Worm (Caenorhabditis elegans) whole organism, young adult: ENCODE results near the gene wbp-11.

Experiments
- B0019.2 ChIP-seq: fragments of 200-800 bp; sonication (Bioruptor generic); conservative IDR thresholded peaks from 2 replicates; pipeline ENCODE4 v1.3.6; 2022; ENCODE audit warnings: missing genetic modification reagents, missing genetic modification characterization, missing compliant biosample characterization
- C06A6.2 ChIP-seq: fragments of 200-800 bp; sonication (Bioruptor generic); conservative IDR thresholded peaks from 2 replicates; pipeline ENCODE4 v1.3.6; 2022; ENCODE audit warnings: missing genetic modification characterization, missing compliant biosample characterization
- F22D6.2 ChIP-seq: sonication (generic microtip); optimal IDR thresholded peaks from 2 replicates; lab custom pipeline; 2016; ENCODE audit warnings: mild to moderate bottlenecking, missing genetic modification characterization, missing compliant biosample characterization
- F23B12.7 ChIP-seq: sonication (generic microtip); optimal IDR thresholded peaks from 2 replicates; lab custom pipeline; 2017; ENCODE audit warnings: missing genetic modification characterization, mild to moderate bottlenecking, missing compliant biosample characterization, antibody characterized with exemption, moderate library complexity; ENCODE audit not compliant: insufficient read depth
- F33H1.4 ChIP-seq: fragments of 200-800 bp; sonication (Bioruptor generic); IDR thresholded peaks from 2 replicates; pipeline ENCODE4 v1.3.6; 2022; ENCODE audit warnings: missing genetic modification reagents, missing genetic modification characterization, missing compliant biosample characterization
- F39B2.1 ChIP-seq: fragments of 200-800 bp; sonication (Bioruptor generic); IDR thresholded peaks from 2 replicates; pipeline ENCODE4 v1.3.6; 2022; ENCODE audit warnings: missing genetic modification reagents, missing genetic modification characterization, missing compliant biosample characterization
- F52B5.7 ChIP-seq: sonication (generic microtip); optimal IDR thresholded peaks from 2 replicates; lab custom pipeline; 2016; ENCODE audit warnings: mild to moderate bottlenecking, missing genetic modification characterization, missing compliant biosample characterization
- F57C9.4 ChIP-seq: sonication (generic microtip); optimal IDR thresholded peaks from 2 replicates; lab custom pipeline; 2017; ENCODE audit warnings: mild to moderate bottlenecking, missing genetic modification characterization, missing compliant biosample characterization
- K12H6.12 ChIP-seq: fragments of 200-800 bp; sonication (Bioruptor generic); optimal IDR thresholded peaks from 2 replicates; lab custom pipeline; 2018; ENCODE audit warnings: mild to moderate bottlenecking, missing genetic modification characterization, missing compliant biosample characterization
- Y53F4B.3 ChIP-seq: fragments of 200-800 bp; sonication (Bioruptor generic); IDR thresholded peaks from 2 replicates; pipeline ENCODE4 v1.3.6; 2022; ENCODE audit warnings: missing genetic modification reagents, missing genetic modification characterization, missing compliant biosample characterization
- Y95B8A.8 ChIP-seq: fragments of 200-800 bp; sonication (Bioruptor generic); IDR thresholded peaks from 2 replicates; pipeline ENCODE4 v1.3.6; 2022; ENCODE audit warnings: missing genetic modification reagents, missing genetic modification characterization, missing compliant biosample characterization
- aptf-2 ChIP-seq: fragments of 200-800 bp; sonication (Bioruptor generic); conservative IDR thresholded peaks from 2 replicates; pipeline ENCODE4 v1.3.6; 2022; ENCODE audit warnings: missing genetic modification reagents, missing genetic modification characterization, missing compliant biosample characterization
- atf-7 ChIP-seq: sonication (generic microtip); optimal IDR thresholded peaks from 2 replicates; lab custom pipeline; 2017; ENCODE audit warnings: mild to moderate bottlenecking, missing genetic modification characterization, missing compliant biosample characterization
- attf-3 ChIP-seq: fragments of 200-800 bp; sonication (Bioruptor generic); conservative IDR thresholded peaks from 2 replicates; pipeline ENCODE4 v1.3.6; 2022; ENCODE audit warnings: missing genetic modification reagents, missing genetic modification characterization, missing compliant biosample characterization
- ccch-3 ChIP-seq: fragments of 200-800 bp; sonication (Bioruptor generic); optimal IDR thresholded peaks from 2 replicates; lab custom pipeline; 2018; ENCODE audit warnings: mild to moderate bottlenecking, missing genetic modification characterization, missing compliant biosample characterization
- cebp-1 ChIP-seq, 2 experiments: fragments of 200-800 bp in 1 of 2; sonication (Bioruptor generic) in 1 of 2; sonication (generic microtip) in 1 of 2; IDR thresholded peaks in 1 of 2; optimal IDR thresholded peaks in 1 of 2; 2 replicates each; pipeline versions ENCODE4 v1.3.6 to Lab custom; 2017 to 2022; ENCODE audit warnings: missing compliant biosample characterization in 2 of 2, missing genetic modification characterization in 2 of 2, mild to moderate bottlenecking in 1 of 2, missing genetic modification reagents in 1 of 2, moderate library complexity in 1 of 2
- ceh-27 ChIP-seq: fragments of 200-800 bp; sonication (Bioruptor generic); optimal IDR thresholded peaks from 2 replicates; lab custom pipeline; 2018; ENCODE audit warnings: mild to moderate bottlenecking, missing genetic modification characterization, moderate library complexity, missing compliant biosample characterization
- ceh-79 ChIP-seq: sonication (generic microtip); optimal IDR thresholded peaks from 2 replicates; lab custom pipeline; 2017; ENCODE audit warnings: mild to moderate bottlenecking, missing genetic modification characterization, missing compliant biosample characterization
- chd-7 ChIP-seq: sonication (generic microtip); optimal IDR thresholded peaks from 2 replicates; lab custom pipeline; 2016; ENCODE audit warnings: mild to moderate bottlenecking, missing genetic modification characterization, moderate library complexity, missing compliant biosample characterization
- dpff-1 ChIP-seq: sonication (generic microtip); optimal IDR thresholded peaks from 2 replicates; lab custom pipeline; 2017; ENCODE audit warnings: mild to moderate bottlenecking, missing genetic modification characterization, missing compliant biosample characterization
- dpl-1 ChIP-seq: fragments of 150-350 bp; optimal IDR thresholded peaks from 2 replicates; lab custom pipeline; 2014; ENCODE audit warnings: missing biosample characterization, missing genetic modification reagents, missing genetic modification characterization
- hmg-20 ChIP-seq: fragments of 200-800 bp; sonication (Bioruptor generic); IDR thresholded peaks from 2 replicates; pipeline ENCODE4 v1.3.6; 2022; ENCODE audit warnings: missing genetic modification reagents, missing genetic modification characterization, missing compliant biosample characterization
- lin-26 ChIP-seq: fragments of 200-800 bp; sonication (Bioruptor generic); IDR thresholded peaks from 2 replicates; pipeline ENCODE4 v1.3.6; 2022; ENCODE audit warnings: missing genetic modification reagents, missing genetic modification characterization, missing compliant biosample characterization
- madf-8 ChIP-seq: fragments of 200-800 bp; sonication (Bioruptor generic); conservative IDR thresholded peaks from 2 replicates; pipeline ENCODE4 v1.3.6; 2022; ENCODE audit warnings: missing genetic modification reagents, missing genetic modification characterization, missing compliant biosample characterization
- mel-28 ChIP-seq: sonication (generic microtip); optimal IDR thresholded peaks from 2 replicates; lab custom pipeline; 2016; ENCODE audit warnings: borderline replicate concordance, mild to moderate bottlenecking, missing genetic modification characterization, missing compliant biosample characterization
- mxl-1 ChIP-seq: sonication (generic microtip); optimal IDR thresholded peaks from 2 replicates; lab custom pipeline; 2016; ENCODE audit warnings: missing genetic modification characterization, missing compliant biosample characterization
- nhr-120 ChIP-seq: fragments of 200-800 bp; sonication (Bioruptor generic); IDR thresholded peaks from 2 replicates; pipeline ENCODE4 v1.3.6; 2022; ENCODE audit warnings: missing genetic modification characterization, missing compliant biosample characterization
- nhr-179 ChIP-seq: sonication (generic microtip); optimal IDR thresholded peaks from 2 replicates; lab custom pipeline; 2016; ENCODE audit warnings: mild to moderate bottlenecking, missing genetic modification characterization, missing compliant biosample characterization
- nhr-27 ChIP-seq: fragments of 200-800 bp; sonication (Bioruptor generic); optimal IDR thresholded peaks from 2 replicates; lab custom pipeline; 2018; ENCODE audit warnings: mild to moderate bottlenecking, missing genetic modification characterization, moderate library complexity, missing compliant biosample characterization
- pbrm-1 ChIP-seq: fragments of 200-800 bp; sonication (Bioruptor generic); IDR thresholded peaks from 2 replicates; pipeline ENCODE4 v1.3.6; 2022; ENCODE audit warnings: missing genetic modification reagents, missing genetic modification characterization, missing compliant biosample characterization
- snpc-4 ChIP-seq, 5 experiments: fragments of 150-350 bp in 1 of 5; sonication (generic microtip) in 4 of 5; optimal IDR thresholded peaks; 2 replicates each; lab custom pipeline; 2014 to 2018; ENCODE audit warnings: missing genetic modification characterization in 5 of 5, missing biosample characterization in 3 of 5, antibody characterized with exemption in 2 of 5, mild to moderate bottlenecking in 2 of 5, missing compliant biosample characterization in 2 of 5, missing genotype in 2 of 5, moderate library complexity in 2 of 5, missing genetic modification reagents in 1 of 5
- somi-1 ChIP-seq: fragments of 200-800 bp; sonication (Bioruptor generic); optimal IDR thresholded peaks from 2 replicates; lab custom pipeline; 2018; ENCODE audit warnings: mild to moderate bottlenecking, missing genetic modification characterization, missing compliant biosample characterization
- sptf-2 ChIP-seq: fragments of 200-800 bp; sonication (Bioruptor generic); optimal IDR thresholded peaks from 2 replicates; lab custom pipeline; 2018; ENCODE audit warnings: mild to moderate bottlenecking, missing genetic modification characterization, missing compliant biosample characterization
- tbx-9 ChIP-seq: sonication (generic microtip); optimal IDR thresholded peaks from 2 replicates; lab custom pipeline; 2016; ENCODE audit warnings: borderline replicate concordance, missing genetic modification characterization, inconsistent platforms, missing compliant biosample characterization
- tlf-1 ChIP-seq: fragments of 200-800 bp; sonication (Bioruptor generic); optimal IDR thresholded peaks from 2 replicates; lab custom pipeline; 2018; ENCODE audit warnings: mild to moderate bottlenecking, missing genetic modification characterization, missing compliant biosample characterization
- xnd-1 ChIP-seq: sonication (generic microtip); optimal IDR thresholded peaks from 2 replicates; lab custom pipeline; 2016; ENCODE audit warnings: missing genotype, missing genetic modification reagents, missing genetic modification characterization, missing compliant biosample characterization
- ztf-28 ChIP-seq: fragments of 200-800 bp; sonication (Bioruptor generic); IDR thresholded peaks from 2 replicates; pipeline ENCODE4 v1.3.6; 2022; ENCODE audit warnings: missing genetic modification reagents, missing genetic modification characterization, missing compliant biosample characterization

The wbp-11 gene

ce11 chrII:10174338-10174737 is 1.6 kb downstream of the wbp-11 start, which contains the start of gene F33H1.4 (continued):
- no peak for TF ChIP-seq ccch-3 (GFP tag; lab: Kevin White, UChicago)
- TF ChIP-seq somi-1 (GFP tag; lab: Kevin White, UChicago) = no peak
- TF ChIP-seq xnd-1 (tag; lab: Kevin White, UChicago) = no peak

- TF ChIP-seq nhr-179 = no peak
- TF ChIP-seq chd-7 (tag; lab: Kevin White, UChicago) = no peak
- TF ChIP-seq, all 124 proteins: peak for 0
Observed at ce11 chrII:10182634-10183033, 9.9 kb downstream of the wbp-11 start, which contains the start of gene srd-1. TSS of gene srd-1 (minus strand) at chrII:10182734.

ce11 chrII:10187808-10188207 is 15.1 kb downstream of the wbp-11 start, which contains the start of gene srd-2:
TSS of gene srd-2 (minus strand) at chrII:10187908.
- TF ChIP-seq madf-8 (no peak), Y53F4B.3 (GFP tag; lab: Robert Waterston, UW) (no peak)
- TF ChIP-seq, all 124 proteins: peak for 0

- no peak for TF ChIP-seq aptf-2 (GFP tag; lab: Robert Waterston, UW)
- no peak for TF ChIP-seq lin-26
- no peak for TF ChIP-seq Y95B8A.8
- no peak for TF ChIP-seq nhr-120 (GFP tag; lab: Robert Waterston, UW)
- TF ChIP-seq pbrm-1 (GFP tag; lab: Robert Waterston, UW) = no peak
- TF ChIP-seq chd-7 (tag; lab: Kevin White, UChicago) = no peak
- no peak for TF ChIP-seq K12H6.12 (tag; lab: Kevin White, UChicago)
- TF ChIP-seq tlf-1 = no peak
- no peak for TF ChIP-seq cebp-1 (GFP tag; IDR thresholded peaks at IDR 0.05; lab: Robert Waterston, UW)
- TF ChIP-seq cebp-1 (tag; optimal IDR thresholded peaks at IDR 0.05; lab: Kevin White, UChicago) = no peak
- TF ChIP-seq F22D6.2 (tag; lab: Kevin White, UChicago) = no peak
- no peak for TF ChIP-seq ceh-27 (GFP tag; lab: Kevin White, UChicago)
- TF ChIP-seq dpl-1 (GFP tag; lab: Kevin White, UChicago) = no peak
- TF ChIP-seq ceh-79 (tag; lab: Kevin White, UChicago) = no peak
- TF ChIP-seq mel-28 (tag; lab: Kevin White, UChicago) = no peak
- no peak for TF ChIP-seq nhr-27 (tag; lab: Kevin White, UChicago)
- no peak for TF ChIP-seq hmg-20 (GFP tag; lab: Robert Waterston, UW)
- TF ChIP-seq, all 124 proteins: peak for 0
Observed at ce11 chrII:10189369-10189768, 16.6 kb downstream of the wbp-11 start, which contains the start of gene cdc-25.4. TSS of gene cdc-25.4 (minus strand) at chrII:10189469.

ce11 chrII:10192207-10192606 is 19.5 kb downstream of the wbp-11 start, which contains the start of gene R05H5.7:
TSS of gene R05H5.7 (plus strand) at chrII:10192507.
- TF ChIP-seq attf-3 (no peak), B0019.2 (GFP tag; lab: Robert Waterston, UW) (no peak), atf-7 (tag; lab: Kevin White, UChicago) (no peak), C06A6.2 (no peak), ztf-28 (GFP tag; lab: Robert Waterston, UW) (no peak), chd-7 (tag; lab: Kevin White, UChicago) (no peak), dpl-1 (GFP tag; lab: Kevin White, UChicago) (no peak), tbx-9 (tag; lab: Kevin White, UChicago) (no peak), F57C9.4 (tag; lab: Kevin White, UChicago) (no peak), dpff-1 (tag; lab: Kevin White, UChicago) (no peak), mxl-1 (no peak), F23B12.7 (tag; lab: Kevin White, UChicago) (no peak), snpc-4 (GFP tag; optimal IDR thresholded peaks at IDR 0.05; lab: Kevin White, UChicago) (no peak), snpc-4 (tag; optimal IDR thresholded peaks at IDR 0.05; lab: Kevin White, UChicago) (no peak), sptf-2 (no peak), F39B2.1 (no peak), F33H1.4 (GFP tag; lab: Robert Waterston, UW) (no peak), nhr-120 (GFP tag; lab: Robert Waterston, UW) (no peak), F52B5.7 (no peak), nhr-179 (no peak)
